Worm (Caenorhabditis elegans) whole organism, early embryonic: Measurements from ENCODE around the gene Y54F10AM.8.

Source experiments
- B0310.2 ChIP-seq: sonication (generic microtip); optimal IDR thresholded peaks from 2 replicates; lab custom pipeline; 2016; ENCODE audit warnings: mild to moderate bottlenecking, missing genetic modification characterization, missing compliant biosample characterization
- F13C5.2 ChIP-seq: sonication (generic microtip); optimal IDR thresholded peaks from 2 replicates; lab custom pipeline; 2017; ENCODE audit warnings: mild to moderate bottlenecking, missing genetic modification characterization, inconsistent platforms, missing compliant biosample characterization
- ama-1 ChIP-seq: fragments of 150-350 bp; optimal IDR thresholded peaks from 2 replicates; lab custom pipeline; 2014
- ceh-36 ChIP-seq: sonication (generic microtip); optimal IDR thresholded peaks from 2 replicates; lab custom pipeline; 2016; ENCODE audit warnings: missing genetic modification characterization, inconsistent platforms, missing compliant biosample characterization
- ets-7 ChIP-seq: sonication (generic microtip); optimal IDR thresholded peaks from 2 replicates; lab custom pipeline; 2016; ENCODE audit warnings: missing genotype, missing genetic modification characterization, missing compliant biosample characterization
- tbx-11 ChIP-seq: fragments of 200-800 bp; sonication (Bioruptor generic); IDR thresholded peaks from 2 replicates; pipeline ENCODE4 v1.3.6; 2022; ENCODE audit warnings: missing genetic modification characterization, missing compliant biosample characterization

DNA sequence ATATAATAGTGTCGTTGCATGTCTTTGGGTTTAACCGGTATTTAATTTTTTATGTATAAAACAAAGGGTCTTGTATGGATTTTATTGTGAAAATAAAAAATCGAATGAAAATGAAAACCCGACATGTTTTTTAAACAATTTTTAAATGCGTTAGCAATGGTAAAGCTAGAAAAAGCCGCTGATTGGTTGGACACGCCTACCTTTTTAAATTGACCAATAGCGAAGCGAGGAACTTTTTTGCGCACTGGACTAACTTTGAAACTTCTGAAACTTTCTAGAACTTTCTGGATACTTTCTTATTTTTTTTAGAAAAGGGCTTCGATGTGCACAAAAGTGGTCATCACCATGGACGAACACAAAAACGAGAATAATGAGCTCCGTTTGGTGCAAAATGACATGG, 38.5 kb upstream of the Y54F10AM.8 start:
- no peak for TF ChIP-seq ama-1 (lab: Kevin White, UChicago)
- no peak for TF ChIP-seq tbx-11
- no peak for TF ChIP-seq F13C5.2 (tag; lab: Kevin White, UChicago)
- no peak for TF ChIP-seq ets-7 (tag; lab: Kevin White, UChicago)
- no peak for TF ChIP-seq ceh-36 (tag; lab: Kevin White, UChicago)
- TF ChIP-seq B0310.2: no peak
